Fruit fly (Drosophila melanogaster) whole organism, pupa: ENCODE measurements around the gene CG12576.

Experiments used
- CG10348 ChIP-seq: fragments of 200-800 bp; sonication (Bioruptor generic); IDR thresholded peaks from 2 replicates; pipeline ENCODE4 v1.3.6; 2022; ENCODE audit warnings: missing biosample characterization, missing genetic modification characterization
- CG12605 ChIP-seq: fragments of 200-800 bp; sonication (Bioruptor generic); IDR thresholded peaks from 2 replicates; pipeline ENCODE4 v1.3.6; 2022; ENCODE audit warnings: missing biosample characterization, missing genetic modification characterization
- CG13204 ChIP-seq: fragments of 200-800 bp; sonication (Bioruptor generic); optimal IDR thresholded peaks from 2 replicates; lab custom pipeline; 2018; ENCODE audit warnings: missing biosample characterization, mild to moderate bottlenecking, missing genetic modification characterization, moderate library complexity
- CG14655 ChIP-seq: fragments of 200-800 bp; sonication (Bioruptor generic); optimal IDR thresholded peaks from 3 replicates; lab custom pipeline; 2017; ENCODE audit warnings: mild to moderate bottlenecking, missing biosample characterization, missing genetic modification reagents, missing genetic modification characterization
- CG17806 ChIP-seq: fragments of 200-800 bp; sonication (Bioruptor generic); optimal IDR thresholded peaks from 2 replicates; lab custom pipeline; 2018; ENCODE audit warnings: missing biosample characterization, mild to moderate bottlenecking, missing genetic modification characterization, moderate library complexity
- CG32121 ChIP-seq: fragments of 200-800 bp; sonication (Bioruptor generic); IDR thresholded peaks from 2 replicates; pipeline ENCODE4 v1.3.6; 2022; ENCODE audit warnings: missing biosample characterization, missing genetic modification characterization
- CG34367 ChIP-seq: fragments of 200-800 bp; sonication (Bioruptor generic); optimal IDR thresholded peaks from 2 replicates; lab custom pipeline; 2018; ENCODE audit warnings: missing biosample characterization, mild to moderate bottlenecking, missing genetic modification characterization
- CG4496 ChIP-seq: fragments of 200-800 bp; sonication (Bioruptor generic); IDR thresholded peaks from 3 replicates; pipeline ENCODE4 v1.3.6; 2022; ENCODE audit warnings: missing biosample characterization, missing genetic modification characterization
- CG8159 ChIP-seq: fragments of 200-800 bp; sonication (Bioruptor generic); optimal IDR thresholded peaks from 3 replicates; lab custom pipeline; 2018; ENCODE audit warnings: missing biosample characterization, mild to moderate bottlenecking, missing genetic modification characterization, moderate library complexity
- CG8301 ChIP-seq: fragments of 200-800 bp; sonication (Bioruptor generic); optimal IDR thresholded peaks from 2 replicates; lab custom pipeline; 2018; ENCODE audit warnings: missing biosample characterization, mild to moderate bottlenecking, missing genetic modification characterization
- CG9948 ChIP-seq: fragments of 200-800 bp; sonication (Bioruptor generic); optimal IDR thresholded peaks from 2 replicates; lab custom pipeline; 2018; ENCODE audit warnings: missing biosample characterization, mild to moderate bottlenecking, missing genetic modification characterization, moderate library complexity
- D1 ChIP-seq: fragments of 200-800 bp; sonication (Bioruptor generic); optimal IDR thresholded peaks from 2 replicates; lab custom pipeline; 2018; ENCODE audit warnings: missing biosample characterization, mild to moderate bottlenecking, missing genetic modification characterization, moderate library complexity
- EcR ChIP-seq: fragments of 200-800 bp; sonication (Bioruptor generic); optimal IDR thresholded peaks from 3 replicates; lab custom pipeline; 2019; ENCODE audit warnings: missing biosample characterization, missing genetic modification characterization, mild to moderate bottlenecking, moderate library complexity, missing genetic modification reagents
- Ets98B ChIP-seq: fragments of 200-800 bp; sonication (Bioruptor generic); IDR thresholded peaks from 2 replicates; pipeline ENCODE4 v1.3.6; 2022; ENCODE audit warnings: missing biosample characterization, missing genetic modification characterization
- Pif1A ChIP-seq: fragments of 200-800 bp; sonication (Bioruptor generic); optimal IDR thresholded peaks from 3 replicates; lab custom pipeline; 2016; ENCODE audit warnings: missing biosample characterization, missing genetic modification characterization
- Pif1B ChIP-seq: fragments of 200-800 bp; sonication (Bioruptor generic); optimal IDR thresholded peaks from 3 replicates; lab custom pipeline; 2016; ENCODE audit warnings: missing biosample characterization, missing genetic modification characterization
- Snoo ChIP-seq: fragments of 200-800 bp; sonication (Bioruptor generic); optimal IDR thresholded peaks from 3 replicates; lab custom pipeline; 2017; ENCODE audit warnings: missing biosample characterization, mild to moderate bottlenecking, missing genetic modification characterization, inconsistent platforms
- fd96Ca ChIP-seq: fragments of 200-800 bp; sonication (Bioruptor generic); IDR thresholded peaks from 3 replicates; pipeline ENCODE4 v1.3.6; 2022; ENCODE audit warnings: missing biosample characterization, missing genetic modification characterization
- gl ChIP-seq: fragments of 200-800 bp; sonication (Bioruptor generic); optimal IDR thresholded peaks from 2 replicates; lab custom pipeline; 2018; ENCODE audit warnings: missing biosample characterization, mild to moderate bottlenecking, missing genetic modification characterization
- rn ChIP-seq: fragments of 200-800 bp; sonication (Bioruptor generic); IDR thresholded peaks from 2 replicates; pipeline ENCODE4 v1.3.6; 2022; ENCODE audit warnings: missing biosample characterization, missing genetic modification characterization

CG12576 gene

DNA sequence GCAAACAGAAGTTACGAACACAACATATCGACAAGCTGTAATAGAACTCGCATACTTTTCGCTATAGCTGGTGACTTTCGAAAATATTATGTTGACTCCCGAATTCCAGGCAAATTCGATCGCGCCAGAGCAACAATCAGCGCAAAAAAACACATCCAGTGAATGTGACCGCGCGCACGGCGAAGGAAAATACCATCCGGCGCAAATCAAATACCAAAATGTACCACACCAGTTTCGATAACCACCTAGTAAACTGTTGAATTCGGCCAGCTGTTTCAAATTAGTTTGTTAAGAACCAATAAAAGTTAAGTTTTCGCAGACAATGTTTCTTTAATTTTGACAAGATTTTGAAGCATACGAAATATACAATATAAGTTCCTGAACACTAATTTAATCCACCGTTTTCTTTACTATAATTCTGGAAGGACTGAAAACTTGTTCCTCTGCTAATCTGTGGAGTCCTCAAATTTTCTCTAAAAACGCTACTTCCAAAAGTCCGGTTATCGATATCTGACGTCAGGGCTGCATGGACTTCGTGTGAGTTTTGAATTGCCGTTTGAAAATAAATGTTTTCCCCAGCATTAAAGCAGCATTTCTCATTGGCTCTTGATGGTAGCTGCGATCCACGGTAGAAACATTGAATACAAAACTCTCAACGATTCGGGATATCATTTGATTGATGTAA is at the start of gene CG12576, which contains the start of gene Cp110:
TSS of gene CG12576 (minus strand) at position 498 of the 685 bp plus-strand sequence.
TSS of gene Cp110 (plus strand) at position 223 of the 685 bp plus-strand sequence.
- TF ChIP-seq CG9948 (tag; lab: Kevin White, UChicago) (no peak), Pif1A (GFP tag; lab: Kevin White, UChicago) (no peak), CG8159 (tag; lab: Kevin White, UChicago) (no peak), CG13204 (no peak)

DNA sequence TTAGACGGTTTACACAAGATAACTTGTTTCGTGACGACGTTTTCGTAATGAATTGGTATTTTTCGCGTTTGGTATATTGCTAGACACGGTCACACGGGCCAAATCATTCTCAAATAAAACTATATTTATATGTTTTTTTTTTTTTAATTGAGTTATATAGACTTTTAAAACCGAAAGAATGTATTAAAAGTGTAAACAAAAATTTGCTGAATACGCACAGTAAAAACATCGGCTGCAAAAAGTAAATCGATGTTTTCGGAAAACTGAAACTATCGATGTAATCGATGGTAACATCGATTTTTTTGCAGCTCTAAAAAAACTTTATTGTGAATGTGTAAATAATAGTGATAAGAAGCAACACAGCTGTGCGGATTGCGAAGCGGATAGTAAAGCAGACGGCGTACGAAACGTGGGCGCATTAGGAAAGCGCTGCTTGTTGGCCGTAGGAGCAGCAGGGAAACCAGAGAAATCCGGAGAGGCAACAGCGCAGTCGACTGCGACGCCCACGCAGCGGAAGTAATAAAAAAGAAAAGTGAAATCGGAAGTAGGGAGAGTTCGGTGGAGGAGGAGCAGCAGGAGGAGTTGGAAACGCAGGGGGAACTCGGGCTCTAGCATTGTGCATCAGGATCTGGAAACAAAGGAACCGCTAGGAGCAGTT is 47.6 kb upstream of the CG12576 start, which contains the start of gene S6kII:
TSS of gene S6kII (plus strand) at position 301 of the 658 bp plus-strand sequence.
- TF ChIP-seq Ets98B (GFP tag; lab: Robert Waterston, UW): no peak
- TF ChIP-seq rn (GFP tag; lab: Robert Waterston, UW): no peak

dm6 chrX:22527210-22527609 is 45.1 kb upstream of the CG12576 start:
- TF ChIP-seq Pif1B (no peak), CG9948 (tag; lab: Kevin White, UChicago) (no peak), Snoo (tag; lab: Kevin White, UChicago) (no peak), fd96Ca (no peak), CG8301 (tag; lab: Kevin White, UChicago) (no peak), CG34367 (tag; lab: Kevin White, UChicago) (no peak), CG13204 (no peak), CG17806 (tag; lab: Kevin White, UChicago) (no peak)

- 0 out of 3 replicates have a peak, but pooled peaks have one; percentile 17 for TF ChIP-seq CG4496 (GFP tag; lab: Robert Waterston, UW)
- TF ChIP-seq Ets98B (GFP tag; lab: Robert Waterston, UW): peak; percentile 24; the same call in 1 of the 2 replicates
- TF ChIP-seq D1 (tag; lab: Kevin White, UChicago): no peak
These were observed 32.8 kb upstream of the CG12576 start, which contains the start of gene CG17600 for dm6 chrX:22514948-22515347. CG17600 (plus strand) TSS chrX:22515197.

- TF ChIP-seq Pif1B: no peak
These were observed 29.9 kb upstream of the CG12576 start for dm6 chrX:22512071-22512470.

DNA sequence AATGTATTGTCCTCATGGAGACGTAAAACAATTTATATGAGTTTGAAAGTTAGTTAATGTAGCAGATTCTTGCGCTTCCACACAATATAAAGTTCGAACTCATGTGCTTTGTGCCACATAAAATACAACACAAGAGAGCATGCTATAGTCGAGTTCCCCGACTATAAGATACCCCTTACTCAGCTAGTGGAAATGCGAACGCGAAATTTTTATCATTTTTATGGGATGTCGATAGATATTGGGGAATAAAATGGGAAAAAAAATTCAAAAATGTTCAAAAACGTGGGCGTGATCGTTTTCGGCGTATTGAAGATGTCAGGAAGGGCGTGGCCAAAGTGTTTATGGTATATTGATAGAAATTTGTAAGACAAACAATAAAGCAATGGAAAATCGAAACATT is 28.6 kb upstream of the CG12576 start:
- TF ChIP-seq Ets98B (GFP tag; lab: Robert Waterston, UW) (no peak), Snoo (tag; lab: Kevin White, UChicago) (no peak), CG13204 (no peak), CG17806 (tag; lab: Kevin White, UChicago) (no peak), gl (tag; lab: Kevin White, UChicago) (no peak), EcR (GFP tag; lab: Kevin White, UChicago) (no peak)

DNA sequence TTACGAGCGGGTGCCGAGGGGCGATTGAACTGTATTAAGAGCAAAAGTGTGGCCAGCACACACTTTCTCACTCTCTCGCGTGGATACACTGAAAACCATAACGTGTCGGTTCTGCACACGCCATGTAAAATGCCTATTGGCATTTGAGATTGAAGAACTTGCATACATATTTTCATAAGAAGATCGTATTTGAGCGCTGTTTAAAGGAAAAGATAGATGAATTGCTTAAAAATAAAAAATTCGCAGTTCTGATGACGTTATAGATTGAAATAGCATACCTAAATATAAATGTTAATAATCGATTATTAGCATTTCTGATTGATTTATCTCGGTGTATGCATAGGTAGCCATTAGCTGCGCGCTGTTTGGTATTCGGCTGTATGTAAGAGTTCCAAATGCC is 26.9 kb upstream of the CG12576 start:
- TF ChIP-seq CG4496 (GFP tag; lab: Robert Waterston, UW) (0 out of 3 replicates have a peak, but pooled peaks have one; percentile 51), CG8159 (tag; lab: Kevin White, UChicago) (no peak), Ets98B (GFP tag; lab: Robert Waterston, UW) (no peak), CG14655 (GFP tag; lab: Kevin White, UChicago) (peak; percentile 53), D1 (tag; lab: Kevin White, UChicago) (no peak), EcR (GFP tag; lab: Kevin White, UChicago) (no peak), CG10348 (0 out of 2 replicates have a peak, but pooled peaks have one; percentile 37), Snoo (tag; lab: Kevin White, UChicago) (no peak), CG12605 (GFP tag; lab: Robert Waterston, UW) (no peak), CG13204 (no peak), Pif1A (GFP tag; lab: Kevin White, UChicago) (peak; percentile 18), Pif1B (peak; percentile 3)

DNA sequence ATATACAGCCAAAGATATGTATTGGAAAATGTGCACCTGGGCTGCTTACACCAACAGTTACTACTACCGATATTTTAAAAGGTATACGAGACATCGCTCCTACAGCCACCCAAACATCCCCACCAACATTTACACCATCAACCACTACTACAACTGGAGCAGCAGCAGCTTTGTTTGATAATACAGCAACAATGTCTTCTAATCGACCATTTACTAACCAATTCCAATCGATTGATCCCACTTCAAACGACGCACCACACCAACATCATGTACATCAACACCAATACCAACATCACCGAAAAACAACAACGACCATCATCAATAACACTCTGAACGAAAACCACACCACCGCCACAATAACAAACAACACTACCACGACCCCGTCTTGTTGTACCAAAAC is 20.1 kb upstream of the CG12576 start:
- TF ChIP-seq CG32121: no peak
- no peak for TF ChIP-seq gl (tag; lab: Kevin White, UChicago)
- TF ChIP-seq CG8301 (tag; lab: Kevin White, UChicago): no peak
- no peak for TF ChIP-seq CG12605 (GFP tag; lab: Robert Waterston, UW)
- TF ChIP-seq Pif1B: no peak
- no peak for TF ChIP-seq Ets98B (GFP tag; lab: Robert Waterston, UW)
